Fruit fly (Drosophila melanogaster) whole organism, pupa: ENCODE results near the gene rec.

ENCODE experiments used
- CG4496 ChIP-seq: fragments of 200-800 bp; sonication (Bioruptor generic); IDR thresholded peaks from 3 replicates; pipeline ENCODE4 v1.3.6; 2022; ENCODE audit warnings: missing biosample characterization, missing genetic modification characterization
- CG8301 ChIP-seq: fragments of 200-800 bp; sonication (Bioruptor generic); optimal IDR thresholded peaks from 2 replicates; lab custom pipeline; 2018; ENCODE audit warnings: missing biosample characterization, mild to moderate bottlenecking, missing genetic modification characterization
- CG9948 ChIP-seq: fragments of 200-800 bp; sonication (Bioruptor generic); optimal IDR thresholded peaks from 2 replicates; lab custom pipeline; 2018; ENCODE audit warnings: missing biosample characterization, mild to moderate bottlenecking, missing genetic modification characterization, moderate library complexity
- D1 ChIP-seq: fragments of 200-800 bp; sonication (Bioruptor generic); optimal IDR thresholded peaks from 2 replicates; lab custom pipeline; 2018; ENCODE audit warnings: missing biosample characterization, mild to moderate bottlenecking, missing genetic modification characterization, moderate library complexity
- Pif1B ChIP-seq: fragments of 200-800 bp; sonication (Bioruptor generic); optimal IDR thresholded peaks from 3 replicates; lab custom pipeline; 2016; ENCODE audit warnings: missing biosample characterization, missing genetic modification characterization
- gl ChIP-seq: fragments of 200-800 bp; sonication (Bioruptor generic); optimal IDR thresholded peaks from 2 replicates; lab custom pipeline; 2018; ENCODE audit warnings: missing biosample characterization, mild to moderate bottlenecking, missing genetic modification characterization

DNA sequence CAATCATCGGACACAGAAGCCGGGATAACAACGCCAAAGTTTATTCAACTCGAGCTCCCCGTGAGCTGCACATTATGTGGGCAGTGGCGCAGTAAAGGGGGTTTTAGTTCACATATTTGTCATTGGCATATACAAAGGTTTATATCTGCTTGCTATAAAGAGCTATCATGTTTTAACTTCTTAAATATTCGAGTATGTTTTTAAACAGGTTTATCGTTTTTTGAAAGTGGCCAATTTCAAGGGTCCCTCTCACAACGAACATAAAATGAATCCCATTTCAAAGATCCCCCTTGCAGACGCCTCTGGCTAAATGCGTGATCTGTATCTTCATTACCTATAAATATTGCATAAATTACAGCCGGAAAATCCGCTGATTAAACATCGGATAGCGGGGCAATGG, 4.9 kb downstream of the rec start:
- TF ChIP-seq CG9948 (tag; lab: Kevin White, UChicago) = peak; percentile 80
- peak; percentile 64 for TF ChIP-seq gl (tag; lab: Kevin White, UChicago)
- TF ChIP-seq CG4496 (GFP tag; lab: Robert Waterston, UW) = peak; percentile 51; the same call in 1 of the 3 replicates
- peak; percentile 61 for TF ChIP-seq D1 (tag; lab: Kevin White, UChicago)
- no peak for TF ChIP-seq CG8301
- peak; percentile 66 for TF ChIP-seq Pif1B (GFP tag; lab: Kevin White, UChicago)
